Fruit fly (Drosophila melanogaster) whole organism, prepupa: ENCODE data around the gene CG3526.
A peak's percentile ranks its signal among the peaks of the same experiment; 100 is the strongest.

Experiments used
- Blimp-1 ChIP-seq: fragments of 200-800 bp; sonication (Bioruptor generic); optimal IDR thresholded peaks from 3 replicates; lab custom pipeline; 2017; ENCODE audit warnings: missing biosample characterization, missing genetic modification characterization, mild to moderate bottlenecking, moderate library complexity, missing genetic modification reagents
- CG10631 ChIP-seq: fragments of 200-800 bp; sonication (Bioruptor generic); optimal IDR thresholded peaks from 2 replicates; lab custom pipeline; 2016; ENCODE audit warnings: missing biosample characterization, missing genetic modification characterization
- CG10669 ChIP-seq: fragments of 200-800 bp; sonication (Bioruptor generic); optimal IDR thresholded peaks from 3 replicates; lab custom pipeline; 2018; ENCODE audit warnings: missing biosample characterization, mild to moderate bottlenecking, missing genetic modification characterization, moderate library complexity
- CG11294 ChIP-seq: fragments of 200-800 bp; sonication (Bioruptor generic); IDR thresholded peaks from 2 replicates; pipeline ENCODE4 v1.3.6; 2022; ENCODE audit warnings: missing biosample characterization, missing genetic modification characterization
- CG11762 ChIP-seq: fragments of 200-800 bp; sonication (Bioruptor generic); optimal IDR thresholded peaks from 3 replicates; lab custom pipeline; 2016; ENCODE audit warnings: missing biosample characterization, missing genetic modification characterization; ENCODE audit not compliant: insufficient read depth
- CG11902 ChIP-seq: fragments of 200-800 bp; sonication (Bioruptor generic); optimal IDR thresholded peaks from 3 replicates; lab custom pipeline; 2016; ENCODE audit warnings: missing biosample characterization, missing genetic modification characterization
- CG1621 ChIP-seq: fragments of 200-800 bp; sonication (Bioruptor generic); optimal IDR thresholded peaks from 3 replicates; lab custom pipeline; 2018; ENCODE audit warnings: missing biosample characterization, mild to moderate bottlenecking, missing genetic modification characterization
- CG3032 ChIP-seq: fragments of 200-800 bp; optimal IDR thresholded peaks from 2 replicates; lab custom pipeline; 2019; ENCODE audit warnings: missing biosample characterization, mild to moderate bottlenecking, missing genetic modification characterization, moderate library complexity
- CG34406 ChIP-seq: fragments of 200-800 bp; sonication (Bioruptor generic); optimal IDR thresholded peaks from 3 replicates; lab custom pipeline; 2016; ENCODE audit warnings: missing biosample characterization, missing genetic modification characterization
- CG4318 ChIP-seq: fragments of 200-800 bp; sonication (Bioruptor generic); optimal IDR thresholded peaks from 3 replicates; lab custom pipeline; 2017; ENCODE audit warnings: missing biosample characterization, mild to moderate bottlenecking, missing genetic modification characterization
- CG6163 ChIP-seq: fragments of 200-800 bp; sonication (Bioruptor generic); IDR thresholded peaks from 3 replicates; pipeline ENCODE4 v1.3.6; 2022; ENCODE audit warnings: missing biosample characterization, missing genetic modification characterization
- CG6792 ChIP-seq: fragments of 200-800 bp; sonication (Bioruptor generic); optimal IDR thresholded peaks from 3 replicates; lab custom pipeline; 2016; ENCODE audit warnings: missing biosample characterization, missing genetic modification characterization
- CG6808 ChIP-seq: fragments of 200-800 bp; sonication (Bioruptor generic); optimal IDR thresholded peaks from 3 replicates; lab custom pipeline; 2017; ENCODE audit warnings: missing biosample characterization, missing genetic modification characterization, mild to moderate bottlenecking, moderate library complexity, missing genetic modification reagents
- CG7368 ChIP-seq: fragments of 200-800 bp; sonication (Bioruptor generic); optimal IDR thresholded peaks from 3 replicates; lab custom pipeline; 2016; ENCODE audit warnings: missing biosample characterization, missing genetic modification characterization
- CG8119 ChIP-seq: fragments of 200-800 bp; sonication (Bioruptor generic); IDR thresholded peaks from 3 replicates; pipeline ENCODE4 v1.3.6; 2022; ENCODE audit warnings: missing biosample characterization, missing genetic modification characterization
- CG8319 ChIP-seq: fragments of 200-800 bp; sonication (Bioruptor generic); optimal IDR thresholded peaks from 3 replicates; lab custom pipeline; 2016; ENCODE audit warnings: missing biosample characterization, missing genetic modification characterization
- CG8632 ChIP-seq: fragments of 200-800 bp; sonication (Bioruptor generic); optimal IDR thresholded peaks from 3 replicates; lab custom pipeline; 2016; ENCODE audit warnings: missing biosample characterization, missing genetic modification characterization
- CG9139 ChIP-seq: fragments of 200-800 bp; sonication (Bioruptor generic); optimal IDR thresholded peaks from 3 replicates; lab custom pipeline; 2017; ENCODE audit warnings: missing biosample characterization, mild to moderate bottlenecking, missing genetic modification characterization
- Eip75B ChIP-seq: fragments of 200-800 bp; sonication (Bioruptor generic); optimal IDR thresholded peaks from 3 replicates; lab custom pipeline; 2016; ENCODE audit warnings: missing biosample characterization, missing genetic modification characterization
- Eip78C ChIP-seq: fragments of 200-800 bp; sonication (Bioruptor generic); peaks from one replicate; lab custom pipeline; 2016; ENCODE audit warnings: missing biosample characterization, missing genetic modification characterization
- Eip93F ChIP-seq: fragments of 200-800 bp; sonication (Bioruptor generic); optimal IDR thresholded peaks from 2 replicates; lab custom pipeline; 2016; ENCODE audit warnings: missing biosample characterization, mild to moderate bottlenecking, missing genetic modification characterization
- Ets21C ChIP-seq: fragments of 200-800 bp; sonication (Bioruptor generic); optimal IDR thresholded peaks from 3 replicates; lab custom pipeline; 2016; ENCODE audit warnings: missing biosample characterization, missing genetic modification characterization
- Ets96B ChIP-seq: fragments of 200-800 bp; optimal IDR thresholded peaks from 2 replicates; lab custom pipeline; 2019; ENCODE audit warnings: missing biosample characterization, mild to moderate bottlenecking, missing genetic modification characterization, moderate library complexity
- Gug ChIP-seq: fragments of 200-800 bp; sonication (Bioruptor generic); IDR thresholded peaks from 2 replicates; pipeline ENCODE4 v1.3.6; 2022; ENCODE audit warnings: missing biosample characterization, missing genetic modification characterization
- Hr38 ChIP-seq: sonication (Bioruptor generic); optimal IDR thresholded peaks from 2 replicates; lab custom pipeline; 2016; ENCODE audit warnings: missing biosample characterization, missing genetic modification characterization
- Hr39 ChIP-seq: fragments of 200-800 bp; sonication (Bioruptor generic); optimal IDR thresholded peaks from 2 replicates; lab custom pipeline; 2016; ENCODE audit warnings: missing biosample characterization, missing genetic modification characterization
- Hr4 ChIP-seq: fragments of 200-800 bp; sonication (Bioruptor generic); optimal IDR thresholded peaks from 3 replicates; lab custom pipeline; 2016; ENCODE audit warnings: missing biosample characterization, missing genetic modification characterization
- Met ChIP-seq: fragments of 200-800 bp; sonication (Bioruptor generic); optimal IDR thresholded peaks from 3 replicates; lab custom pipeline; 2016; ENCODE audit warnings: missing biosample characterization, missing genetic modification characterization
- Smox ChIP-seq: fragments of 200-800 bp; sonication (Bioruptor generic); optimal IDR thresholded peaks from 3 replicates; lab custom pipeline; 2016; ENCODE audit warnings: missing biosample characterization, missing genetic modification characterization
- Sox14 ChIP-seq: fragments of 200-800 bp; sonication (Bioruptor generic); optimal IDR thresholded peaks from 3 replicates; lab custom pipeline; 2016; ENCODE audit warnings: missing biosample characterization, missing genetic modification characterization
- Sox15 ChIP-seq: fragments of 200-800 bp; sonication (Bioruptor generic); optimal IDR thresholded peaks from 3 replicates; lab custom pipeline; 2016; ENCODE audit warnings: missing biosample characterization, missing genetic modification characterization
- acj6 ChIP-seq: fragments of 200-800 bp; sonication (Bioruptor generic); optimal IDR thresholded peaks from 3 replicates; lab custom pipeline; 2016; ENCODE audit warnings: missing biosample characterization, missing genetic modification characterization
- dsx ChIP-seq: fragments of 200-800 bp; optimal IDR thresholded peaks from 3 replicates; lab custom pipeline; 2019; ENCODE audit warnings: missing biosample characterization, mild to moderate bottlenecking, missing genetic modification characterization, moderate library complexity; ENCODE audit not compliant: poor library complexity, severe bottlenecking
- eg ChIP-seq: fragments of 200-800 bp; sonication (Bioruptor generic); IDR thresholded peaks from 3 replicates; pipeline ENCODE4 v1.3.6; 2022; ENCODE audit warnings: missing biosample characterization, missing genetic modification characterization
- fd59A ChIP-seq: fragments of 200-800 bp; sonication (Bioruptor generic); optimal IDR thresholded peaks from 2 replicates; lab custom pipeline; 2017; ENCODE audit warnings: missing biosample characterization, mild to moderate bottlenecking, missing genetic modification characterization, missing genetic modification reagents
- fd85E ChIP-seq: fragments of 200-800 bp; sonication (Bioruptor generic); optimal IDR thresholded peaks from 3 replicates; lab custom pipeline; 2016; ENCODE audit warnings: missing biosample characterization, missing genetic modification characterization
- fkh ChIP-seq: fragments of 200-800 bp; sonication (Bioruptor generic); optimal IDR thresholded peaks from 3 replicates; lab custom pipeline; 2017; ENCODE audit warnings: missing biosample characterization, mild to moderate bottlenecking, missing genetic modification characterization, moderate library complexity
- salr ChIP-seq, 2 experiments: fragments of 200-800 bp; sonication (Bioruptor generic); optimal IDR thresholded peaks; 3 replicates each; lab custom pipeline; 2016 to 2018; ENCODE audit warnings: missing biosample characterization in 2 of 2, missing genetic modification characterization in 2 of 2, mild to moderate bottlenecking in 1 of 2
- spab ChIP-seq: fragments of 200-800 bp; sonication (Bioruptor generic); optimal IDR thresholded peaks from 2 replicates; lab custom pipeline; 2017; ENCODE audit warnings: missing biosample characterization, mild to moderate bottlenecking, missing genetic modification characterization, missing genetic modification reagents
- ss ChIP-seq, 2 experiments: fragments of 200-800 bp; sonication (Bioruptor generic); optimal IDR thresholded peaks; 2 replicates in 1 of 2; 3 replicates in 1 of 2; lab custom pipeline; 2017 to 2018; ENCODE audit warnings: mild to moderate bottlenecking in 2 of 2, missing biosample characterization in 2 of 2, missing genetic modification characterization in 2 of 2, moderate library complexity in 1 of 2
- svp ChIP-seq: fragments of 200-800 bp; sonication (Bioruptor generic); peaks from one replicate; lab custom pipeline; 2016; ENCODE audit warnings: missing biosample characterization, missing genetic modification characterization
- topi ChIP-seq: fragments of 200-800 bp; sonication (Bioruptor generic); optimal IDR thresholded peaks from 3 replicates; lab custom pipeline; 2016; ENCODE audit warnings: missing biosample characterization, missing genetic modification characterization
- vri ChIP-seq: fragments of 200-800 bp; sonication (Bioruptor generic); optimal IDR thresholded peaks from 3 replicates; lab custom pipeline; 2016; ENCODE audit warnings: missing biosample characterization, mild to moderate bottlenecking, missing genetic modification characterization

The CG3526 gene

DNA sequence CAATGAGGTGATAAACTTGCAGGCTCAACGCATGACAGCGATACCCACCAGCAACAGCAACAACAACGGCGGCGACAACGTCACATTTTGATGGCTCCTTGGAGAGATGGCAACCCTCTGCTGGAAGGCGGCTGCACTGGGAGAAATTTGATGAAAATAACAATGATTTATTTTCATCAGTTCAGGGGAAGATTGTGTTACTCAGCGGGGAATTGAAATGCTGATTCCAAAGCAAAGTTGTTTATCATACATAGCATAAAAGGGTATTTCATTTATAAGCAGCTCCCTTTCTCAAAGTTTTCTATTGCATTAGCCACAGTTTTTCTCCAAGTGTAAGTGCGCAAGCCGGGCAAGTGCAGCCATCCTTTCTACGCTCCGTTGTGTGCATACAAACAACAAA lies 9.9 kb upstream of the CG3526 start (continued):
- TF ChIP-seq fkh (GFP tag; lab: Kevin White, UChicago) (no peak), acj6 (GFP tag; lab: Kevin White, UChicago) (peak; percentile 28), topi (GFP tag; lab: Kevin White, UChicago) (no peak), Eip75B (GFP tag; lab: Kevin White, UChicago) (no peak), CG34406 (GFP tag; lab: Kevin White, UChicago) (peak; percentile 2), Gug (GFP tag; lab: Robert Waterston, UW) (no peak), CG11294 (GFP tag; lab: Robert Waterston, UW) (no peak), CG10631 (GFP tag; lab: Kevin White, UChicago) (peak; percentile 47), Blimp-1 (GFP tag; lab: Kevin White, UChicago) (no peak), salr (GFP tag; optimal IDR thresholded peaks at IDR 0.05; lab: Kevin White, UChicago) (no peak), CG8632 (GFP tag; lab: Kevin White, UChicago) (no peak), CG3032 (no peak), fd85E (GFP tag; lab: Kevin White, UChicago) (no peak), Eip78C (GFP tag; lab: Kevin White, UChicago) (peak; percentile 75), CG6792 (peak; percentile 26), CG11902 (GFP tag; lab: Kevin White, UChicago) (no peak), Hr39 (GFP tag; lab: Kevin White, UChicago) (peak; percentile 15), Ets21C (GFP tag; lab: Kevin White, UChicago) (peak; percentile 0), ss (GFP tag; optimal IDR thresholded peaks at IDR 0.05; lab: Kevin White, UChicago) (peak; percentile 17 to 28), CG1621 (tag; lab: Kevin White, UChicago) (peak; percentile 33), Eip93F (GFP tag; lab: Kevin White, UChicago) (no peak), CG10669 (peak; percentile 42), CG8119 (peak; percentile 44; the same call in 1 of the 3 replicates), eg (GFP tag; lab: Robert Waterston, UW) (no peak), svp (GFP tag; lab: Kevin White, UChicago) (peak; percentile 54), CG9139 (no peak), Ets96B (tag; lab: Kevin White, UChicago) (peak; percentile 53), CG4318 (no peak), fd59A (GFP tag; lab: Kevin White, UChicago) (peak; percentile 48), Sox15 (GFP tag; lab: Kevin White, UChicago) (no peak), CG6808 (GFP tag; lab: Kevin White, UChicago) (peak; percentile 42), Met (peak; percentile 8), CG7368 (no peak), CG11762 (GFP tag; lab: Kevin White, UChicago) (no peak), Hr38 (GFP tag; lab: Kevin White, UChicago) (no peak), Smox (GFP tag; lab: Kevin White, UChicago) (peak; percentile 1), dsx (GFP tag; lab: Kevin White, UChicago) (peak; percentile 24), vri (no peak), spab (peak; percentile 28), CG8319 (GFP tag; lab: Kevin White, UChicago) (no peak), Hr4 (GFP tag; lab: Kevin White, UChicago) (no peak)

- TF ChIP-seq svp (GFP tag; lab: Kevin White, UChicago) (no peak), CG8632 (GFP tag; lab: Kevin White, UChicago) (no peak), CG6792 (no peak), CG11902 (GFP tag; lab: Kevin White, UChicago) (no peak), Sox14 (no peak), Met (no peak), CG6163 (GFP tag; lab: Robert Waterston, UW) (no peak), CG11762 (GFP tag; lab: Kevin White, UChicago) (no peak)
These were observed 8.1 kb upstream of the CG3526 start for dm6 chrX:2882516-2882915.
